Fruit fly (Drosophila melanogaster) S2 (cell line): ENCODE data around the gene Reph.

ENCODE experiments used
- CG8478 ChIP-seq: fragments of >200 bp; optimal IDR thresholded peaks from 2 replicates; lab custom pipeline; 2018
- CTCF ChIP-seq, 2 experiments: fragments of >200 bp; optimal IDR thresholded peaks; 2 replicates each; lab custom pipeline; 2018

- TF ChIP-seq CG8478 (lab: Kevin White, UChicago) (no peak), CTCF (optimal IDR thresholded peaks at IDR 0.05; lab: Kevin White, UChicago) (peak in 1 of 2 experiments; percentile 60)
Measured at dm6 chr2L:3813255-3813875, 10.0 kb downstream of the Reph start, which contains the start of gene CG3407.
